In the genomic region with DNA sequence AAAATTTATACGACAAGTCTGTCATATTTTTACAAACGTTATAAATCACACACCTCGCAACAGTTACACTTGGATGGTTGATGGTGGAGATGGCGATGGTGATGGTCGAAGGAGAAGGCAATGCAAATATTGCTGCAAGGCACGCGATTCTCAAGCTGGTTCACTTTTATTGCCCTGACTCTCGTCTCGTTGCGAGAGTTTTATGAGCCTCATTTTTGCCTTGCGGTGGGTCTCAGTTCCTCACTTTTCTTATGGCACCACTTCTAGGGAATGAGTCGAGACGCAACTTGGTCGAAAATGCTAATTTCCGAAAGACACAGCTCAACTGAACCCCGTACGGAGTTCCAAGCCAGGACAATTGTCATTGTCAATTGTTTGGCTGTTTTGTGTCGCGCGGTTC, we compare ENCODE assay signal across 2 fruit fly cellular contexts.
A peak's percentile ranks its signal among the peaks of the same experiment; 100 is the strongest.
TF ChIP-seq lines count a peak whose summit lies in the region.

No protein-coding gene starts in this region.

- TF ChIP-seq CTCF in whole organism, embryonic (GFP tag; optimal IDR thresholded peaks at IDR 0.05; lab: Kevin White, UChicago), result no peak

TF ChIP-seq in whole organism, embryonic, 481 proteins besides CTCF, POLR2A, EP300 and RAD21:
- TF ChIP-seq CG11696 (GFP tag; IDR thresholded peaks at IDR 0.05; lab: Robert Waterston, UW) (no peak), ap (GFP tag; IDR thresholded peaks at IDR 0.05; lab: Robert Waterston, UW) (no peak), stwl (tag; optimal IDR thresholded peaks at IDR 0.05; lab: Kevin White, UChicago) (no peak), CG4854 (GFP tag; optimal IDR thresholded peaks at IDR 0.05; lab: Kevin White, UChicago) (no peak), tll (GFP tag; optimal IDR thresholded peaks at IDR 0.05; lab: Kevin White, UChicago) (peak in 1 of 2 experiments; percentile 30), nom (GFP tag; optimal IDR thresholded peaks at IDR 0.05; lab: Kevin White, UChicago) (no peak), wor (GFP tag; IDR thresholded peaks at IDR 0.05; lab: Robert Waterston, UW) (no peak), Awh (GFP tag; IDR thresholded peaks at IDR 0.05; lab: Robert Waterston, UW) (no peak), Dref (GFP tag; IDR thresholded peaks at IDR 0.05; lab: Robert Waterston, UW) (no peak), trem (tag; optimal IDR thresholded peaks at IDR 0.05; lab: Kevin White, UChicago) (no peak), ind (GFP tag; optimal IDR thresholded peaks at IDR 0.05; lab: Kevin White, UChicago) (no peak), zen (tag; optimal IDR thresholded peaks at IDR 0.05; lab: Kevin White, UChicago) (peak; percentile 32), Taf1 (GFP tag; IDR thresholded peaks at IDR 0.05; lab: Robert Waterston, UW) (no peak), B-H2 (GFP tag; optimal IDR thresholded peaks at IDR 0.05; lab: Kevin White, UChicago) (no peak), CG4282 (GFP tag; optimal IDR thresholded peaks at IDR 0.05; lab: Kevin White, UChicago) (no peak), CG12236 (GFP tag; optimal IDR thresholded peaks at IDR 0.05; lab: Kevin White, UChicago) (no peak), gcm2 (GFP tag; optimal IDR thresholded peaks at IDR 0.05; lab: Kevin White, UChicago) (no peak), vvl (GFP tag; IDR thresholded peaks at IDR 0.05; lab: Robert Waterston, UW) (no peak), Nf-YC (tag; optimal IDR thresholded peaks at IDR 0.05; lab: Kevin White, UChicago) (no peak), tin (GFP tag; optimal IDR thresholded peaks at IDR 0.05; lab: Kevin White, UChicago) (no peak), Dbx (GFP tag; IDR thresholded peaks at IDR 0.05; lab: Robert Waterston, UW) (no peak), ftz-f1 (GFP tag; optimal IDR thresholded peaks at IDR 0.05; lab: Kevin White, UChicago) (no peak), D (optimal IDR thresholded peaks at IDR 0.05; lab: Kevin White, UChicago) (peak; percentile 81), D (GFP tag; optimal IDR thresholded peaks at IDR 0.05; lab: Kevin White, UChicago) (no peak), exex (tag; optimal IDR thresholded peaks at IDR 0.05; lab: Kevin White, UChicago) (no peak), Lim3 (GFP tag; IDR thresholded peaks at IDR 0.05; lab: Robert Waterston, UW) (no peak), CG18599 (GFP tag; optimal IDR thresholded peaks at IDR 0.05; lab: Kevin White, UChicago) (no peak), prd (optimal IDR thresholded peaks at IDR 0.05; lab: Kevin White, UChicago) (no peak), prd (GFP tag; IDR thresholded peaks at IDR 0.05; lab: Robert Waterston, UW) (no peak), cad (GFP tag; optimal IDR thresholded peaks at IDR 0.05; lab: Kevin White, UChicago) (peak; percentile 97), CG17359 (tag; optimal IDR thresholded peaks at IDR 0.05; lab: Kevin White, UChicago) (no peak), CG4360 (GFP tag; IDR thresholded peaks at IDR 0.05; lab: Robert Waterston, UW) (no peak), Atf3 (GFP tag; optimal IDR thresholded peaks at IDR 0.05; lab: Kevin White, UChicago) (no peak), ro (GFP tag; IDR thresholded peaks at IDR 0.05; lab: Robert Waterston, UW) (no peak), tap (tag; optimal IDR thresholded peaks at IDR 0.05; lab: Kevin White, UChicago) (no peak), kni (GFP tag; optimal IDR thresholded peaks at IDR 0.05; lab: Kevin White, UChicago) (no peak)

TF ChIP-seq in whole organism, prepupa, 60 proteins besides CTCF, POLR2A, EP300 and RAD21:
- TF ChIP-seq ss (GFP tag; optimal IDR thresholded peaks at IDR 0.05; lab: Kevin White, UChicago), result peak in 1 of 2 experiments; percentile 45
- no peak for TF ChIP-seq Gug (GFP tag; IDR thresholded peaks at IDR 0.05; lab: Robert Waterston, UW)
- TF ChIP-seq CG10631 (GFP tag; optimal IDR thresholded peaks at IDR 0.05; lab: Kevin White, UChicago), result no peak
- no peak for TF ChIP-seq Blimp-1 (GFP tag; optimal IDR thresholded peaks at IDR 0.05; lab: Kevin White, UChicago)
- no peak for TF ChIP-seq dac (GFP tag; optimal IDR thresholded peaks at IDR 0.05; lab: Kevin White, UChicago)
- TF ChIP-seq dsx (GFP tag; optimal IDR thresholded peaks at IDR 0.05; lab: Kevin White, UChicago; ENCODE audit: poor library complexity, severe bottlenecking), result peak; percentile 14
TF ChIP-seq in whole organism, prepupa: peak in this region for 2.
